Worm (Caenorhabditis elegans) whole organism, L4 larva: ENCODE results near the gene T01B10.5.
"Not testable (repeated sequence)": the region's sequence is repeated elsewhere in the genome, so short reads cannot be mapped to it uniquely, and the experiment has no call there.

Experiments
- F10B5.3 ChIP-seq: sonication (generic microtip); optimal IDR thresholded peaks from 2 replicates; lab custom pipeline; 2016; ENCODE audit warnings: mild to moderate bottlenecking, missing genetic modification characterization, missing compliant biosample characterization
- F37D6.2 ChIP-seq: sonication (generic microtip); optimal IDR thresholded peaks from 2 replicates; lab custom pipeline; 2016; ENCODE audit warnings: mild to moderate bottlenecking, missing genetic modification characterization, missing compliant biosample characterization
- F44E2.7 ChIP-seq: fragments of 200-800 bp; sonication (Bioruptor generic); IDR thresholded peaks from 2 replicates; pipeline ENCODE4 v2.1.2; 2022; ENCODE audit warnings: missing genetic modification characterization, missing compliant biosample characterization
- T20F7.1 ChIP-seq: fragments of 200-800 bp; sonication (Bioruptor generic); optimal IDR thresholded peaks from 2 replicates; lab custom pipeline; 2018; ENCODE audit warnings: mild to moderate bottlenecking, missing genetic modification characterization, missing compliant biosample characterization
- T26A8.4 ChIP-seq: fragments of 200-800 bp; sonication (Bioruptor generic); IDR thresholded peaks from 2 replicates; pipeline ENCODE4 v1.3.6; 2022; ENCODE audit warnings: missing genetic modification characterization, missing compliant biosample characterization
- ZK337.2 ChIP-seq: fragments of 200-800 bp; sonication (Bioruptor generic); IDR thresholded peaks from 2 replicates; pipeline ENCODE4 v1.3.6; 2022; ENCODE audit warnings: missing genetic modification reagents, missing genetic modification characterization, missing compliant biosample characterization
- arid-1 ChIP-seq: fragments of 200-800 bp; sonication (Bioruptor generic); conservative IDR thresholded peaks from 2 replicates; pipeline ENCODE4 v1.3.6; 2022; ENCODE audit warnings: missing genetic modification reagents, missing genetic modification characterization, missing compliant biosample characterization
- attf-4 ChIP-seq: sonication (generic microtip); optimal IDR thresholded peaks from 3 replicates; lab custom pipeline; 2017; ENCODE audit warnings: missing biosample characterization, missing genetic modification characterization
- ceh-20 ChIP-seq: fragments of 200-800 bp; sonication (Bioruptor generic); IDR thresholded peaks from 2 replicates; pipeline ENCODE4 v1.3.6; 2022; ENCODE audit warnings: missing genetic modification reagents, missing genetic modification characterization, missing compliant biosample characterization
- ceh-32 ChIP-seq: sonication (generic microtip); optimal IDR thresholded peaks from 2 replicates; lab custom pipeline; 2016; ENCODE audit warnings: mild to moderate bottlenecking, missing genetic modification characterization, missing compliant biosample characterization; ENCODE audit not compliant: poor library complexity
- ctbp-1 ChIP-seq: fragments of 200-800 bp; sonication (Bioruptor generic); IDR thresholded peaks from 2 replicates; pipeline ENCODE4 v1.3.6; 2022; ENCODE audit warnings: missing genetic modification reagents, missing genetic modification characterization, missing compliant biosample characterization
- daf-16 ChIP-seq, 3 experiments: sonication (generic microtip); optimal IDR thresholded peaks; 2 replicates each; lab custom pipeline; 2016 to 2017; ENCODE audit warnings: missing genetic modification characterization in 3 of 3, missing genetic modification reagents in 3 of 3, mild to moderate bottlenecking in 2 of 3, missing compliant biosample characterization in 2 of 3, missing biosample characterization in 1 of 3, moderate library complexity in 1 of 3
- dpl-1 ChIP-seq: fragments of 150-350 bp; optimal IDR thresholded peaks from 2 replicates; lab custom pipeline; 2014; ENCODE audit warnings: missing biosample characterization, missing genetic modification reagents, missing genetic modification characterization
- duxl-1 ChIP-seq: sonication (generic microtip); optimal IDR thresholded peaks from 2 replicates; lab custom pipeline; 2016; ENCODE audit warnings: mild to moderate bottlenecking, missing genetic modification characterization, moderate library complexity, missing compliant biosample characterization; ENCODE audit not compliant: poor library complexity
- egl-43 ChIP-seq: fragments of 200-800 bp; sonication (Bioruptor generic); IDR thresholded peaks from 2 replicates; pipeline ENCODE4 v1.3.6; 2022; ENCODE audit warnings: missing genetic modification reagents, missing genetic modification characterization, missing compliant biosample characterization
- fkh-10 ChIP-seq: fragments of 150-350 bp; optimal IDR thresholded peaks from 2 replicates; lab custom pipeline; 2014; ENCODE audit warnings: missing biosample characterization, missing genetic modification reagents, missing genetic modification characterization
- fos-1 ChIP-seq: fragments of 150-350 bp; optimal IDR thresholded peaks from 2 replicates; lab custom pipeline; 2014; ENCODE audit warnings: missing biosample characterization, missing genetic modification characterization
- hlh-30 ChIP-seq: sonication (generic microtip); optimal IDR thresholded peaks from 2 replicates; lab custom pipeline; 2017; ENCODE audit warnings: antibody characterized with exemption, mild to moderate bottlenecking, missing genetic modification characterization, missing compliant biosample characterization; ENCODE audit not compliant: insufficient read depth
- hmg-1.1 ChIP-seq: fragments of 200-800 bp; sonication (Bioruptor generic); IDR thresholded peaks from 2 replicates; pipeline ENCODE4 v1.3.6; 2022; ENCODE audit warnings: missing genetic modification reagents, missing genetic modification characterization, missing compliant biosample characterization
- lim-7 ChIP-seq: fragments of 200-800 bp; sonication (Bioruptor generic); IDR thresholded peaks from 2 replicates; pipeline ENCODE4 v1.3.6; 2022; ENCODE audit warnings: missing genetic modification characterization, missing compliant biosample characterization
- lin-13 ChIP-seq: fragments of 150-350 bp; optimal IDR thresholded peaks from 2 replicates; lab custom pipeline; 2014; ENCODE audit warnings: missing biosample characterization, missing genetic modification reagents, missing genetic modification characterization
- lin-29 ChIP-seq: fragments of 200-800 bp; sonication (Bioruptor generic); IDR thresholded peaks from 2 replicates; pipeline ENCODE4 v1.3.6; 2022; ENCODE audit warnings: missing genetic modification reagents, missing genetic modification characterization, missing compliant biosample characterization
- madf-9 ChIP-seq: fragments of 200-800 bp; sonication (Bioruptor generic); conservative IDR thresholded peaks from 2 replicates; pipeline ENCODE4 v1.3.6; 2022; ENCODE audit warnings: missing genetic modification reagents, missing genetic modification characterization, missing compliant biosample characterization
- mdl-1 ChIP-seq, 2 experiments: fragments of 150-350 bp in 1 of 2; sonication (generic microtip) in 1 of 2; optimal IDR thresholded peaks; 2 replicates each; lab custom pipeline; 2014 to 2017; ENCODE audit warnings: missing biosample characterization in 2 of 2, missing genetic modification characterization in 2 of 2
- mep-1 ChIP-seq: fragments of 150-350 bp; sonication (generic microtip); optimal IDR thresholded peaks from 3 replicates; lab custom pipeline; 2014; ENCODE audit warnings: missing biosample characterization, missing genetic modification characterization
- nhr-102 ChIP-seq: sonication (generic microtip); optimal IDR thresholded peaks from 2 replicates; lab custom pipeline; 2016; ENCODE audit warnings: mild to moderate bottlenecking, missing genetic modification characterization, moderate library complexity, missing compliant biosample characterization
- nhr-111 ChIP-seq: fragments of 200-800 bp; sonication (Bioruptor generic); optimal IDR thresholded peaks from 2 replicates; lab custom pipeline; 2018; ENCODE audit warnings: mild to moderate bottlenecking, missing genetic modification characterization, missing compliant biosample characterization
- nhr-28 ChIP-seq: fragments of 150-350 bp; optimal IDR thresholded peaks from 2 replicates; lab custom pipeline; 2014; ENCODE audit warnings: missing biosample characterization, missing genetic modification characterization
- nhr-41 ChIP-seq: fragments of 200-800 bp; sonication (Bioruptor generic); IDR thresholded peaks from 2 replicates; pipeline ENCODE4 v1.3.6; 2022; ENCODE audit warnings: missing genetic modification reagents, missing genetic modification characterization, missing compliant biosample characterization
- nhr-42 ChIP-seq: fragments of 200-800 bp; sonication (Bioruptor generic); IDR thresholded peaks from 2 replicates; pipeline ENCODE4 v1.3.6; 2022; ENCODE audit warnings: missing genetic modification characterization, missing compliant biosample characterization
- nhr-48 ChIP-seq: sonication (generic microtip); optimal IDR thresholded peaks from 2 replicates; lab custom pipeline; 2016; ENCODE audit warnings: mild to moderate bottlenecking, missing genetic modification characterization, missing compliant biosample characterization
- nhr-6 ChIP-seq: fragments of 150-350 bp; optimal IDR thresholded peaks from 2 replicates; lab custom pipeline; 2014; ENCODE audit warnings: missing biosample characterization, missing genetic modification characterization
- nhr-76 ChIP-seq: fragments of 150-350 bp; optimal IDR thresholded peaks from 2 replicates; lab custom pipeline; 2014; ENCODE audit warnings: missing biosample characterization, missing genetic modification characterization
- pha-4 ChIP-seq, 2 experiments: fragments of 150-350 bp in 1 of 2; fragments of 200-800 bp in 1 of 2; sonication (Bioruptor generic) in 1 of 2; IDR thresholded peaks in 1 of 2; optimal IDR thresholded peaks in 1 of 2; 2 replicates each; pipeline versions ENCODE4 v1.3.6 to Lab custom; 2014 to 2022; ENCODE audit warnings: missing genetic modification characterization in 2 of 2, missing genetic modification reagents in 2 of 2, missing biosample characterization in 1 of 2, missing compliant biosample characterization in 1 of 2
- pqm-1 ChIP-seq: sonication (generic microtip); optimal IDR thresholded peaks from 2 replicates; lab custom pipeline; 2017; ENCODE audit warnings: missing biosample characterization, missing genetic modification characterization
- skn-1 ChIP-seq: fragments of 150-350 bp; optimal IDR thresholded peaks from 2 replicates; lab custom pipeline; 2014; ENCODE audit warnings: missing biosample characterization, missing genetic modification characterization
- snpc-4 ChIP-seq: fragments of 150-350 bp; optimal IDR thresholded peaks from 2 replicates; lab custom pipeline; 2014; ENCODE audit warnings: missing biosample characterization, missing genetic modification characterization
- spr-1 ChIP-seq: sonication (generic microtip); optimal IDR thresholded peaks from 2 replicates; lab custom pipeline; 2016; ENCODE audit warnings: mild to moderate bottlenecking, missing genetic modification characterization, missing compliant biosample characterization
- tra-1 ChIP-seq: fragments of 200-800 bp; sonication (Bioruptor generic); IDR thresholded peaks from 2 replicates; pipeline ENCODE4 v1.3.6; 2022; ENCODE audit warnings: missing genetic modification reagents, missing genetic modification characterization, missing compliant biosample characterization
- unc-39 ChIP-seq: sonication (generic microtip); optimal IDR thresholded peaks from 2 replicates; lab custom pipeline; 2017; ENCODE audit warnings: missing biosample characterization, missing genetic modification characterization
- ztf-7 ChIP-seq: fragments of 150-350 bp; optimal IDR thresholded peaks from 2 replicates; lab custom pipeline; 2014; ENCODE audit warnings: missing biosample characterization, missing genetic modification characterization

Gene T01B10.5

ce11 chrX:8536791-8537190, 41.7 kb downstream of the T01B10.5 start, which contains the start of gene nspc-3:
Gene nspc-3 (plus strand): TSS chrX:8537091.
- no peak for TF ChIP-seq nhr-41 (GFP tag; lab: Robert Waterston, UW)
- no peak for TF ChIP-seq pqm-1 (tag; lab: Kevin White, UChicago)

- TF ChIP-seq duxl-1 (tag; lab: Kevin White, UChicago); fos-1 (tag; lab: Kevin White, UChicago); nhr-41 (GFP tag; lab: Robert Waterston, UW): not testable (repeated sequence)
- TF ChIP-seq, all 104 proteins: peak for 0; not testable (repeated sequence) for 104
Measured at ce11 chrX:8538262-8538776, 43.2 kb downstream of the T01B10.5 start, which contains the start of the genes nspc-4 and nspc-5. Gene nspc-4 (minus strand): TSS chrX:8538362. Gene nspc-5 (plus strand): TSS chrX:8538726.

DNA sequence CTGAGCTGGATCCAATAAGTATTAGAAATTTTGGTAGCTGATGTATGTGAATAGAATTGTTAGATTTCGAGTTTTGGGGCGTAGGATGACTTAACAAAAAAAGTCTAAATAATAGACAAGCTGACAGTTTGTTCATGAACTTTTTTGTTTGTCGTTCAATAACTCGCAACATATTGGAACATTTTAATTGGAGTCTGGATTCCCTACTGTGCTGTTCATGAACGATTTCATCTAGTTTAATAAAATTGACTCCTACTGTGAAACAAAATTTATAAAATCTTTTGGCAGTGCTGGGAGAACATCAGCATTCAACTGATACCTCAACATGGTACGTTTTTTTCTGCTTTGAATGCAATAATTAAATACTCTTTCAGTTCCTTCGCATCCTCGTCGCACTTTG, 46.5 kb downstream of the T01B10.5 start, which contains the start of gene nspc-7:
TSS of gene nspc-7 (plus strand) at position 301 of the 400 bp plus-strand sequence.
- not testable (repeated sequence) for TF ChIP-seq lim-7; daf-16 (GFP tag; optimal IDR thresholded peaks at IDR 0.05; lab: Kevin White, UChicago); daf-16 (tag; optimal IDR thresholded peaks at IDR 0.05; lab: Kevin White, UChicago); ceh-32

DNA sequence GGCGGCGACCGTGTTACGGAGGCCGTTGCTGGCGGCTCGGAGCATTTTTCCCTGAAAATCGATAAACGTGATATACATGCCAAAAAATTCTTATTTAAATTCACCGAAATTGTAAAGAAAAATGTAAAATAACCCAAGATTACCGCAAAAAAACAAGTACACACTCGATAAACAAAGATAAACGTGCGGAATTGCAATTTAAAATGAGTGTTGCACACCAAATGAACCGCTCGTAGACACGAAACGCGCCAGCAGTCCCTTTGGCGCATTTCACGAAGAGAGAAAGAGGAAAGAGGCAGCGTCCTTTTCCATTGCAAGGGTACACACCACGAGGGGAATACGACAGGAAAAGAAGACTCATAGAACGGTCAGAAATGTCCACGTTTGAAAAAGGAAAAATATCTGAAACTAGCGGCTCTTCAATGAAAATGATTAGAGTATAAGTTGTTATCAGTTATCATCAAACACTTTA, 50.9 kb downstream of the T01B10.5 start, which contains the start of gene sdha-1:
TSS of gene sdha-1 (minus strand) at position 51 of the 472 bp plus-strand sequence.
- TF ChIP-seq T26A8.4 (GFP tag; lab: Robert Waterston, UW) (peak; percentile 71), nhr-6 (tag; lab: Kevin White, UChicago) (peak; percentile 46), nhr-111 (no peak), T20F7.1 (GFP tag; lab: Kevin White, UChicago) (peak; percentile 69), egl-43 (GFP tag; lab: Robert Waterston, UW) (no peak), F37D6.2 (tag; lab: Kevin White, UChicago) (peak; percentile 55), madf-9 (no peak), nhr-41 (GFP tag; lab: Robert Waterston, UW) (peak; percentile 32; the same call in 1 of the 2 replicates), hmg-1.1 (peak; percentile 82), tra-1 (GFP tag; lab: Robert Waterston, UW) (peak; percentile 86), nhr-42 (peak; percentile 43; the same call in 1 of the 2 replicates), nhr-76 (tag; lab: Kevin White, UChicago) (no peak), duxl-1 (tag; lab: Kevin White, UChicago) (peak; percentile 66), nhr-28 (tag; lab: Kevin White, UChicago) (peak; percentile 87), ctbp-1 (GFP tag; lab: Robert Waterston, UW) (peak; percentile 79), ZK337.2 (GFP tag; lab: Robert Waterston, UW) (no peak), snpc-4 (tag; lab: Kevin White, UChicago) (no peak), pqm-1 (tag; lab: Kevin White, UChicago) (peak; percentile 67), pha-4 (GFP tag; IDR thresholded peaks at IDR 0.05; lab: Robert Waterston, UW) (peak; percentile 50; the same call in 1 of the 2 replicates), pha-4 (tag; optimal IDR thresholded peaks at IDR 0.05; lab: Kevin White, UChicago) (peak; percentile 44), nhr-48 (tag; lab: Kevin White, UChicago) (peak; percentile 59), mep-1 (tag; lab: Kevin White, UChicago) (peak; percentile 97), mdl-1 (tag; optimal IDR thresholded peaks at IDR 0.05; lab: Kevin White, UChicago) (peak; percentile 45 to 96), fkh-10 (GFP tag; lab: Kevin White, UChicago) (peak; percentile 88), unc-39 (tag; lab: Kevin White, UChicago) (no peak), dpl-1 (GFP tag; lab: Kevin White, UChicago) (peak; percentile 80), attf-4 (tag; lab: Kevin White, UChicago) (no peak), F10B5.3 (tag; lab: Kevin White, UChicago) (no peak), ceh-20 (GFP tag; lab: Robert Waterston, UW) (peak; percentile 64; the same call in 1 of the 2 replicates), arid-1 (GFP tag; lab: Robert Waterston, UW) (0 out of 2 replicates have a peak, but pooled peaks have one; percentile 55), skn-1 (tag; lab: Kevin White, UChicago) (peak; percentile 36), spr-1 (peak; percentile 71), F44E2.7 (GFP tag; lab: Robert Waterston, UW) (no peak), lin-13 (peak; percentile 86), daf-16 (GFP tag; optimal IDR thresholded peaks at IDR 0.05; lab: Kevin White, UChicago) (peak in 1 of 2 experiments; percentile 56), daf-16 (tag; optimal IDR thresholded peaks at IDR 0.05; lab: Kevin White, UChicago) (peak; percentile 93), lin-29 (0 out of 2 replicates have a peak, but pooled peaks have one; percentile 13), nhr-102 (tag; lab: Kevin White, UChicago) (peak; percentile 72), ztf-7 (tag; lab: Kevin White, UChicago) (peak; percentile 70), hlh-30 (tag; lab: Kevin White, UChicago) (peak; percentile 94)
